Worm (Caenorhabditis elegans) whole organism, early embryonic: ENCODE measurements around the gene R102.4.

ENCODE experiments used
- F13C5.2 ChIP-seq: sonication (generic microtip); optimal IDR thresholded peaks from 2 replicates; lab custom pipeline; 2017; ENCODE audit warnings: mild to moderate bottlenecking, missing genetic modification characterization, inconsistent platforms, missing compliant biosample characterization
- ama-1 ChIP-seq: fragments of 150-350 bp; optimal IDR thresholded peaks from 2 replicates; lab custom pipeline; 2014
- ets-7 ChIP-seq: sonication (generic microtip); optimal IDR thresholded peaks from 2 replicates; lab custom pipeline; 2016; ENCODE audit warnings: missing genotype, missing genetic modification characterization, missing compliant biosample characterization

- TF ChIP-seq ama-1 (lab: Kevin White, UChicago) (no peak), ets-7 (tag; lab: Kevin White, UChicago) (no peak), F13C5.2 (no peak)
Measured at ce11 chrIV:10688972-10689567, 6.0 kb downstream of the R102.4 start, which contains the start of gene R102.3.
